Fruit fly (Drosophila melanogaster): ENCODE results near the gene Rpp20.
A peak's percentile ranks its signal among the peaks of the same experiment; 100 is the strongest.

dm6 chrX:19750626-19751149, 6.5 kb downstream of the Rpp20 start, which contains the start of gene Abcd3:
- peak; percentile 90 for TF ChIP-seq dsx (GFP tag; optimal IDR thresholded peaks at IDR 0.05; ENCODE audit: poor library complexity, severe bottlenecking)
- TF ChIP-seq OdsH (GFP tag; optimal IDR thresholded peaks at IDR 0.05), result no peak
- no peak for TF ChIP-seq CG10631 (GFP tag; optimal IDR thresholded peaks at IDR 0.05)
- no peak for TF ChIP-seq Sox15 (GFP tag; optimal IDR thresholded peaks at IDR 0.05)
- no peak for TF ChIP-seq CG1621 (tag; optimal IDR thresholded peaks at IDR 0.05)
- TF ChIP-seq Lpt (GFP tag; optimal IDR thresholded peaks at IDR 0.05), result no peak
- TF ChIP-seq topi (GFP tag; optimal IDR thresholded peaks at IDR 0.05), result no peak
- TF ChIP-seq Sox102F (GFP tag; optimal IDR thresholded peaks at IDR 0.05), result no peak
- TF ChIP-seq dac (GFP tag; optimal IDR thresholded peaks at IDR 0.05), result no peak
- TF ChIP-seq cyc (GFP tag; optimal IDR thresholded peaks at IDR 0.05), result peak; percentile 1
- TF ChIP-seq vri (GFP tag; optimal IDR thresholded peaks at IDR 0.05), result no peak
- no peak for TF ChIP-seq fd59A (GFP tag; optimal IDR thresholded peaks at IDR 0.05)
- TF ChIP-seq CG3919 (GFP tag; optimal IDR thresholded peaks at IDR 0.05), result peak; percentile 30

Data from whole organism, prepupa.